Fruit fly (Drosophila melanogaster) whole organism, embryonic: ENCODE results near the gene Spc25.

Source experiments
- Aef1 ChIP-seq: fragments of 200-800 bp; sonication (Bioruptor generic); IDR thresholded peaks from 3 replicates; pipeline ENCODE4 v1.3.6; 2022; ENCODE audit warnings: missing biosample characterization, missing genetic modification characterization
- C15 ChIP-seq: fragments of 200-800 bp; sonication (Bioruptor generic); IDR thresholded peaks from 3 replicates; pipeline ENCODE4 v1.3.6; 2022; ENCODE audit warnings: missing biosample characterization, missing genetic modification characterization
- CG12299 ChIP-seq: fragments of 200-800 bp; sonication (Bioruptor generic); optimal IDR thresholded peaks from 2 replicates; lab custom pipeline; 2018; ENCODE audit warnings: missing biosample characterization, mild to moderate bottlenecking, missing genetic modification characterization
- CG14050 ChIP-seq: fragments of 200-800 bp; sonication (Bioruptor generic); IDR thresholded peaks from 3 replicates; pipeline ENCODE4 v1.3.6; 2022; ENCODE audit warnings: missing biosample characterization, missing genetic modification characterization
- CG14860 ChIP-seq: fragments of 200-800 bp; sonication (Bioruptor generic); IDR thresholded peaks from 3 replicates; pipeline ENCODE4 v1.3.6; 2022; ENCODE audit warnings: missing biosample characterization, missing genetic modification characterization; ENCODE audit not compliant: partially characterized antibody
- CG14965 ChIP-seq: fragments of 200-800 bp; sonication (Bioruptor generic); optimal IDR thresholded peaks from 2 replicates; lab custom pipeline; 2016; ENCODE audit warnings: missing biosample characterization, missing genetic modification characterization, borderline replicate concordance
- CG15479 ChIP-seq: fragments of 200-800 bp; sonication (Bioruptor generic); optimal IDR thresholded peaks from 3 replicates; lab custom pipeline; 2019; ENCODE audit warnings: missing biosample characterization, mild to moderate bottlenecking, missing genetic modification characterization, moderate library complexity
- CG15514 ChIP-seq: fragments of 200-800 bp; sonication (Bioruptor generic); optimal IDR thresholded peaks from 3 replicates; lab custom pipeline; 2017; ENCODE audit warnings: missing biosample characterization, missing genetic modification characterization, mild to moderate bottlenecking, moderate library complexity, missing genetic modification reagents
- CG17359 ChIP-seq: fragments of 200-800 bp; sonication (Bioruptor generic); optimal IDR thresholded peaks from 3 replicates; lab custom pipeline; 2018; ENCODE audit warnings: missing biosample characterization, mild to moderate bottlenecking, missing genetic modification characterization, moderate library complexity
- CG17802 ChIP-seq: fragments of 200-800 bp; sonication (Bioruptor generic); optimal IDR thresholded peaks from 2 replicates; lab custom pipeline; 2018; ENCODE audit warnings: missing biosample characterization, mild to moderate bottlenecking, missing genetic modification characterization, moderate library complexity
- CG17829 ChIP-seq: fragments of 200-800 bp; optimal IDR thresholded peaks from 2 replicates; lab custom pipeline; 2019; ENCODE audit warnings: missing biosample characterization, mild to moderate bottlenecking, missing genetic modification characterization, moderate library complexity
- CG18599 ChIP-seq: fragments of 200-800 bp; sonication (Bioruptor generic); optimal IDR thresholded peaks from 3 replicates; lab custom pipeline; 2017; ENCODE audit warnings: missing biosample characterization, missing genetic modification characterization, mild to moderate bottlenecking, moderate library complexity, missing genetic modification reagents
- CG2129 ChIP-seq: fragments of 200-800 bp; sonication (Bioruptor generic); IDR thresholded peaks from 2 replicates; pipeline ENCODE4 v1.3.6; 2022; ENCODE audit warnings: missing biosample characterization, missing genetic modification characterization; ENCODE audit not compliant: partially characterized antibody
- CG7271 ChIP-seq: fragments of 200-800 bp; sonication (Bioruptor generic); optimal IDR thresholded peaks from 2 replicates; lab custom pipeline; 2018; ENCODE audit warnings: missing biosample characterization, mild to moderate bottlenecking, missing genetic modification characterization, moderate library complexity
- CG8359 ChIP-seq: fragments of 200-800 bp; sonication (Bioruptor generic); optimal IDR thresholded peaks from 2 replicates; lab custom pipeline; 2017; ENCODE audit warnings: missing biosample characterization, mild to moderate bottlenecking, missing genetic modification characterization, borderline replicate concordance
- CG9727 ChIP-seq: fragments of 200-800 bp; sonication (Bioruptor generic); optimal IDR thresholded peaks from 3 replicates; lab custom pipeline; 2017; ENCODE audit warnings: missing biosample characterization, mild to moderate bottlenecking, missing genetic modification characterization
- Camta ChIP-seq: fragments of 200-800 bp; sonication (Bioruptor generic); optimal IDR thresholded peaks from 2 replicates; lab custom pipeline; 2016; ENCODE audit warnings: missing biosample characterization, missing genetic modification characterization
- CkIIα-i1 ChIP-seq: fragments of 200-800 bp; sonication (Bioruptor generic); IDR thresholded peaks from 2 replicates; pipeline ENCODE4 v1.3.6; 2022; ENCODE audit warnings: missing biosample characterization, missing genetic modification characterization
- D19A ChIP-seq: fragments of 200-800 bp; optimal IDR thresholded peaks from 3 replicates; lab custom pipeline; 2019; ENCODE audit warnings: missing biosample characterization, mild to moderate bottlenecking, missing genetic modification characterization, moderate library complexity
- HHEX ChIP-seq: fragments of 200-800 bp; sonication (Bioruptor generic); optimal IDR thresholded peaks from 3 replicates; lab custom pipeline; 2017; ENCODE audit warnings: missing biosample characterization, mild to moderate bottlenecking, missing genetic modification characterization, missing genetic modification reagents
- HLHmδ ChIP-seq: fragments of 200-800 bp; sonication (Bioruptor generic); optimal IDR thresholded peaks from 2 replicates; lab custom pipeline; 2018; ENCODE audit warnings: missing biosample characterization, mild to moderate bottlenecking, missing genetic modification characterization, moderate library complexity
- HmgZ ChIP-seq: fragments of 200-800 bp; sonication (Bioruptor generic); optimal IDR thresholded peaks from 2 replicates; lab custom pipeline; 2018; ENCODE audit warnings: missing biosample characterization, mild to moderate bottlenecking, missing genetic modification characterization
- Hr3 ChIP-seq: fragments of 200-800 bp; sonication (Bioruptor generic); optimal IDR thresholded peaks from 3 replicates; lab custom pipeline; 2016; ENCODE audit warnings: missing biosample characterization, missing genetic modification characterization
- Mad ChIP-seq: fragments of 200-800 bp; sonication (Bioruptor generic); optimal IDR thresholded peaks from 2 replicates; lab custom pipeline; 2016; ENCODE audit warnings: missing biosample characterization, missing genetic modification characterization
- Mes4 ChIP-seq: fragments of 200-800 bp; sonication (Bioruptor generic); optimal IDR thresholded peaks from 2 replicates; lab custom pipeline; 2016; ENCODE audit warnings: missing biosample characterization, missing genetic modification characterization
- Myb ChIP-seq: fragments of 200-800 bp; sonication (Bioruptor generic); optimal IDR thresholded peaks from 2 replicates; lab custom pipeline; 2016; ENCODE audit warnings: missing biosample characterization, missing genetic modification characterization
- NC2α ChIP-seq: fragments of 200-800 bp; sonication (Bioruptor generic); optimal IDR thresholded peaks from 2 replicates; lab custom pipeline; 2016; ENCODE audit warnings: missing biosample characterization, missing genetic modification characterization
- PHDP ChIP-seq: fragments of 200-800 bp; sonication (Bioruptor generic); optimal IDR thresholded peaks from 3 replicates; lab custom pipeline; 2018; ENCODE audit warnings: missing biosample characterization, mild to moderate bottlenecking, missing genetic modification characterization, moderate library complexity
- Sin3A ChIP-seq: fragments of >200 bp; optimal IDR thresholded peaks from 2 replicates; lab custom pipeline; 2018
- Xrp1 ChIP-seq: fragments of 200-800 bp; sonication (Bioruptor generic); IDR thresholded peaks from 2 replicates; pipeline ENCODE4 v1.3.6; 2022; ENCODE audit warnings: missing biosample characterization, missing genetic modification characterization
- cg ChIP-seq: fragments of 200-800 bp; sonication (Bioruptor generic); optimal IDR thresholded peaks from 3 replicates; lab custom pipeline; 2019; ENCODE audit warnings: missing biosample characterization, mild to moderate bottlenecking, missing genetic modification characterization, moderate library complexity
- danr ChIP-seq: fragments of 200-800 bp; sonication (Bioruptor generic); IDR thresholded peaks from 2 replicates; pipeline ENCODE4 v1.3.6; 2022; ENCODE audit warnings: missing biosample characterization, missing genetic modification characterization
- fd3F ChIP-seq: fragments of 200-800 bp; sonication (Bioruptor generic); optimal IDR thresholded peaks from 2 replicates; lab custom pipeline; 2018; ENCODE audit warnings: missing biosample characterization, mild to moderate bottlenecking, missing genetic modification characterization, moderate library complexity
- ftz-f1 ChIP-seq: fragments of 200-800 bp; sonication (Bioruptor generic); optimal IDR thresholded peaks from 2 replicates; lab custom pipeline; 2016; ENCODE audit warnings: missing biosample characterization, missing genetic modification characterization
- grau ChIP-seq: fragments of 200-800 bp; optimal IDR thresholded peaks from 3 replicates; lab custom pipeline; 2019; ENCODE audit warnings: missing biosample characterization, mild to moderate bottlenecking, missing genetic modification characterization, moderate library complexity
- kay ChIP-seq: fragments of 200-800 bp; sonication (Bioruptor generic); optimal IDR thresholded peaks from 2 replicates; lab custom pipeline; 2016; ENCODE audit warnings: missing biosample characterization, missing genetic modification characterization
- luna ChIP-seq: fragments of 200-800 bp; sonication (Bioruptor generic); optimal IDR thresholded peaks from 2 replicates; lab custom pipeline; 2016; ENCODE audit warnings: missing biosample characterization, missing genetic modification characterization
- onecut ChIP-seq: fragments of 200-800 bp; sonication (Bioruptor generic); IDR thresholded peaks from 2 replicates; pipeline ENCODE4 v1.3.6; 2022; ENCODE audit warnings: missing biosample characterization, missing genetic modification characterization
- phol ChIP-seq: fragments of 200-800 bp; sonication (Bioruptor generic); optimal IDR thresholded peaks from 3 replicates; lab custom pipeline; 2018; ENCODE audit warnings: missing biosample characterization, mild to moderate bottlenecking, missing genetic modification characterization, moderate library complexity
- stc ChIP-seq: fragments of 200-800 bp; sonication (Bioruptor generic); IDR thresholded peaks from 2 replicates; pipeline ENCODE4 v1.3.6; 2022; ENCODE audit warnings: missing biosample characterization, missing genetic modification characterization
- vnd ChIP-seq: fragments of 200-800 bp; sonication (Bioruptor generic); IDR thresholded peaks from 3 replicates; pipeline ENCODE4 v1.3.6; 2022; ENCODE audit warnings: missing biosample characterization, missing genetic modification characterization; ENCODE audit not compliant: partially characterized antibody

Gene Spc25

dm6 chr3R:12985828-12986530 is 24.4 kb downstream of the Spc25 start, which contains the start of gene CG31342 (continued):
- TF ChIP-seq stc (GFP tag; lab: Robert Waterston, UW) (peak; percentile 20; the same call in 1 of the 2 replicates), CG17359 (tag; lab: Kevin White, UChicago) (peak; percentile 55), CG14965 (GFP tag; lab: Kevin White, UChicago) (no peak), Xrp1 (GFP tag; lab: Robert Waterston, UW) (peak; percentile 55; the same call in 1 of the 2 replicates), CG8359 (no peak), CG15514 (GFP tag; lab: Kevin White, UChicago) (peak; percentile 52), cg (GFP tag; lab: Kevin White, UChicago) (no peak), kay (no peak), Hr3 (GFP tag; lab: Kevin White, UChicago) (peak; percentile 22), CG12299 (tag; lab: Kevin White, UChicago) (no peak), C15 (GFP tag; lab: Robert Waterston, UW) (no peak), luna (GFP tag; lab: Kevin White, UChicago) (no peak), CG18599 (GFP tag; lab: Kevin White, UChicago) (no peak), Mes4 (no peak), CkIIα-i1 (GFP tag; lab: Robert Waterston, UW) (no peak), CG17829 (tag; lab: Kevin White, UChicago) (peak; percentile 76), vnd (GFP tag; lab: Robert Waterston, UW) (peak; percentile 45), HLHmδ (GFP tag; lab: Kevin White, UChicago) (no peak), Mad (GFP tag; lab: Kevin White, UChicago) (no peak), ftz-f1 (GFP tag; lab: Kevin White, UChicago) (no peak), CG14050 (GFP tag; lab: Robert Waterston, UW) (no peak), CG2129 (GFP tag; lab: Robert Waterston, UW) (peak; percentile 30; the same call in 1 of the 2 replicates), phol (peak; percentile 99), HmgZ (peak; percentile 39), CG7271 (peak; percentile 50), D19A (no peak), grau (tag; lab: Kevin White, UChicago) (peak; percentile 70), Camta (no peak), CG15479 (GFP tag; lab: Kevin White, UChicago) (no peak), NC2α (GFP tag; lab: Kevin White, UChicago) (no peak), HHEX (no peak), Myb (GFP tag; lab: Kevin White, UChicago) (no peak), danr (no peak), CG9727 (GFP tag; lab: Kevin White, UChicago) (no peak), CG14860 (GFP tag; lab: Robert Waterston, UW) (peak; percentile 43), fd3F (GFP tag; lab: Kevin White, UChicago) (peak; percentile 41), CG17802 (tag; lab: Kevin White, UChicago) (peak; percentile 98), onecut (GFP tag; lab: Robert Waterston, UW) (no peak), Aef1 (GFP tag; lab: Robert Waterston, UW) (no peak), Sin3A (lab: Kevin White, UChicago) (peak; percentile 12), PHDP (tag; lab: Kevin White, UChicago) (peak; percentile 68)
- TF ChIP-seq, all 482 proteins: peak for 134
